Worm (Caenorhabditis elegans) whole organism, late embryonic: ENCODE results near the gene nhr-84.

Source experiments
- C08G9.2 ChIP-seq: sonication (generic microtip); optimal IDR thresholded peaks from 2 replicates; lab custom pipeline; 2016; ENCODE audit warnings: mild to moderate bottlenecking, missing genetic modification characterization, moderate library complexity, missing compliant biosample characterization
- K02D7.2 ChIP-seq: sonication (generic microtip); optimal IDR thresholded peaks from 2 replicates; lab custom pipeline; 2017; ENCODE audit warnings: mild to moderate bottlenecking, missing genetic modification characterization, missing compliant biosample characterization
- K09A11.1 ChIP-seq: sonication (generic microtip); optimal IDR thresholded peaks from 2 replicates; lab custom pipeline; 2017; ENCODE audit warnings: antibody characterized with exemption, mild to moderate bottlenecking, missing genetic modification characterization, missing compliant biosample characterization; ENCODE audit not compliant: insufficient read depth
- T23F11.4 ChIP-seq: fragments of 200-800 bp; sonication (Bioruptor generic); optimal IDR thresholded peaks from 2 replicates; lab custom pipeline; 2018; ENCODE audit warnings: mild to moderate bottlenecking, missing genetic modification characterization, missing compliant biosample characterization
- Y22D7AL.16 ChIP-seq: sonication (generic microtip); optimal IDR thresholded peaks from 2 replicates; lab custom pipeline; 2016; ENCODE audit warnings: missing genetic modification characterization, missing compliant biosample characterization
- ceh-14 ChIP-seq: sonication (generic microtip); optimal IDR thresholded peaks from 2 replicates; lab custom pipeline; 2016; ENCODE audit warnings: missing genotype, missing genetic modification characterization, missing compliant biosample characterization
- ceh-2 ChIP-seq: sonication (generic microtip); optimal IDR thresholded peaks from 2 replicates; lab custom pipeline; 2016; ENCODE audit warnings: missing genotype, missing genetic modification characterization, missing compliant biosample characterization
- ceh-31 ChIP-seq: sonication (generic microtip); optimal IDR thresholded peaks from 2 replicates; lab custom pipeline; 2016; ENCODE audit warnings: missing genetic modification characterization, missing compliant biosample characterization
- ceh-45 ChIP-seq: fragments of 200-800 bp; sonication (Bioruptor generic); IDR thresholded peaks from 2 replicates; pipeline ENCODE4 v1.3.6; 2022; ENCODE audit warnings: missing genetic modification reagents, missing genetic modification characterization, missing compliant biosample characterization
- ceh-48 ChIP-seq: sonication (generic microtip); optimal IDR thresholded peaks from 2 replicates; lab custom pipeline; 2016; ENCODE audit warnings: missing genetic modification characterization, inconsistent platforms, missing compliant biosample characterization
- elt-4 ChIP-seq: sonication (generic microtip); optimal IDR thresholded peaks from 2 replicates; lab custom pipeline; 2016; ENCODE audit warnings: missing genetic modification characterization, missing compliant biosample characterization
- fax-1 ChIP-seq: sonication (generic microtip); optimal IDR thresholded peaks from 2 replicates; lab custom pipeline; 2016; ENCODE audit warnings: missing genotype, missing genetic modification characterization, missing compliant biosample characterization
- fkh-6 ChIP-seq: sonication (generic microtip); optimal IDR thresholded peaks from 2 replicates; lab custom pipeline; 2016; ENCODE audit warnings: missing genetic modification characterization, missing compliant biosample characterization
- hlh-13 ChIP-seq: fragments of 200-800 bp; sonication (Bioruptor generic); optimal IDR thresholded peaks from 2 replicates; lab custom pipeline; 2018; ENCODE audit warnings: mild to moderate bottlenecking, missing genetic modification characterization, missing compliant biosample characterization
- hlh-15 ChIP-seq: sonication (generic microtip); optimal IDR thresholded peaks from 2 replicates; lab custom pipeline; 2016; ENCODE audit warnings: missing genetic modification characterization, missing compliant biosample characterization
- hlh-30 ChIP-seq: sonication (generic microtip); optimal IDR thresholded peaks from 2 replicates; lab custom pipeline; 2017; ENCODE audit warnings: antibody characterized with exemption, missing genetic modification characterization, missing compliant biosample characterization; ENCODE audit not compliant: insufficient read depth
- lin-11 ChIP-seq: fragments of 200-800 bp; sonication (Bioruptor generic); optimal IDR thresholded peaks from 2 replicates; lab custom pipeline; 2018; ENCODE audit warnings: mild to moderate bottlenecking, missing genetic modification characterization, missing compliant biosample characterization
- madf-2 ChIP-seq: sonication (generic microtip); optimal IDR thresholded peaks from 2 replicates; lab custom pipeline; 2017; ENCODE audit warnings: missing genetic modification characterization, missing compliant biosample characterization
- nhr-11 ChIP-seq: fragments of 150-350 bp; optimal IDR thresholded peaks from 2 replicates; lab custom pipeline; 2014; ENCODE audit warnings: missing biosample characterization, missing genetic modification characterization
- npax-4 ChIP-seq: sonication (generic microtip); optimal IDR thresholded peaks from 2 replicates; lab custom pipeline; 2016; ENCODE audit warnings: missing genetic modification characterization, missing compliant biosample characterization
- pag-3 ChIP-seq: sonication (generic microtip); optimal IDR thresholded peaks from 2 replicates; lab custom pipeline; 2016; ENCODE audit warnings: missing compliant biosample characterization, missing genetic modification characterization, borderline replicate concordance
- pax-1 ChIP-seq: fragments of 150-350 bp; optimal IDR thresholded peaks from 2 replicates; lab custom pipeline; 2014; ENCODE audit warnings: missing biosample characterization, missing genetic modification characterization
- pha-4 ChIP-seq: fragments of 150-350 bp; optimal IDR thresholded peaks from 2 replicates; lab custom pipeline; 2018; ENCODE audit warnings: missing biosample characterization, missing genetic modification reagents, missing genetic modification characterization
- pqm-1 ChIP-seq: sonication (generic microtip); optimal IDR thresholded peaks from 2 replicates; lab custom pipeline; 2016; ENCODE audit warnings: missing genetic modification characterization, missing compliant biosample characterization
- pros-1 ChIP-seq: fragments of 150-350 bp; optimal IDR thresholded peaks from 2 replicates; lab custom pipeline; 2014; ENCODE audit warnings: missing biosample characterization, missing genetic modification reagents, missing genetic modification characterization
- ref-2 ChIP-seq: sonication (generic microtip); optimal IDR thresholded peaks from 2 replicates; lab custom pipeline; 2016; ENCODE audit warnings: missing genetic modification characterization, missing compliant biosample characterization
- rnt-1 ChIP-seq: sonication (generic microtip); optimal IDR thresholded peaks from 2 replicates; lab custom pipeline; 2016; ENCODE audit warnings: missing genetic modification characterization, missing compliant biosample characterization
- sdc-2 ChIP-seq: sonication (generic microtip); optimal IDR thresholded peaks from 2 replicates; lab custom pipeline; 2016; ENCODE audit warnings: missing genotype, missing genetic modification characterization, missing compliant biosample characterization
- syd-9 ChIP-seq: sonication (generic microtip); optimal IDR thresholded peaks from 2 replicates; lab custom pipeline; 2016; ENCODE audit warnings: mild to moderate bottlenecking, missing genetic modification characterization, moderate library complexity, missing compliant biosample characterization
- tbx-2 ChIP-seq: sonication (generic microtip); optimal IDR thresholded peaks from 2 replicates; lab custom pipeline; 2016; ENCODE audit warnings: missing genetic modification characterization, missing compliant biosample characterization
- ttx-3 ChIP-seq: sonication (generic microtip); optimal IDR thresholded peaks from 2 replicates; lab custom pipeline; 2016; ENCODE audit warnings: missing genetic modification reagents, missing genetic modification characterization, missing compliant biosample characterization
- unc-55 ChIP-seq: sonication (generic microtip); optimal IDR thresholded peaks from 2 replicates; lab custom pipeline; 2017; ENCODE audit warnings: missing biosample characterization, missing genetic modification reagents, missing genetic modification characterization
- unc-86 ChIP-seq: sonication (generic microtip); optimal IDR thresholded peaks from 2 replicates; lab custom pipeline; 2016; ENCODE audit warnings: missing genetic modification characterization, missing compliant biosample characterization
- ztf-16 ChIP-seq: sonication (generic microtip); optimal IDR thresholded peaks from 2 replicates; lab custom pipeline; 2017; ENCODE audit warnings: missing genetic modification characterization, missing compliant biosample characterization

The nhr-84 gene

DNA sequence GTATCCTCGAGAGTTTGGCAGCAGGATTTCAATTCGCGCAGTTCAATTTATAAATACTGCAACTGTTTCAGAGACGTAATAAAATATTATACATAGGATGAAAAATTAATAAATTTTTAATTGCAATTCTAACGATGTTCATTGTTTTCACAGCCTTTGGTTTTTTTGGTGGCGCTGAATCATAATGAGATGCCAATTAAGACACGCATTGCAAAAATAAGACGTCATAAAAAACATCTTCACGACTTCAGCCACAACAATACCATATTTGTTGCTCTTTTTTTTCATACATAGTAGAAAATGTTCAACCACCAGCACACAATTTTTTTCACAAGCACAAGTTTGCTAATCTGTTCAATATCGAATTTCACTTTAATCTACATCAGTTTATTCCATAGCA, 7.1 kb downstream of the nhr-84 start, which contains the start of gene str-56:
Gene str-56 (plus strand): TSS at position 301 of the 400 bp plus-strand sequence.
- no peak for TF ChIP-seq ceh-48 (tag; lab: Kevin White, UChicago)
- no peak for TF ChIP-seq unc-86 (tag; lab: Kevin White, UChicago)
- TF ChIP-seq elt-4: no peak
- TF ChIP-seq hlh-13: no peak
- no peak for TF ChIP-seq hlh-15 (tag; lab: Kevin White, UChicago)
- no peak for TF ChIP-seq pha-4 (tag; lab: Kevin White, UChicago)
- TF ChIP-seq madf-2: no peak
- no peak for TF ChIP-seq ttx-3
- TF ChIP-seq K09A11.1 (tag; lab: Kevin White, UChicago): no peak
- TF ChIP-seq ref-2: no peak

DNA sequence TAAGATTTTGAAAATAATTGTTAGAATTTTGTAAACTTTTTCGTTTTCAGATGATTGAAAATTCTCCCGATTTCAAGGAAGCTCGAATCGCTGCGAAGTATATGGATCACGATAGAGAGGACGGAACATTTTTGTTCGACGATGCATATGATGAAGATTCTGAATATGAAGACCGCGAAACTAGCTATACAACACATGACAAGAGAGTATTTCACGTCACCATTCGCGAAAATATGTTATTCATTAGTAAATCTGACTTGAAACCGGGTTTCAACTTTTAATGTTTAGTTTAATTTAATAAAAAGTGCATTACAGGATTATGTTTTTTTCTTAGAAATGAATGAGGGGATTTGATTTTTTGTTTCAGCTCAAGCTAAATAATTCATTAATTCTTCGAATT, 9.1 kb downstream of the nhr-84 start, which contains the start of gene str-57:
Gene str-57 (plus strand): TSS at position 301 of the 400 bp plus-strand sequence.
- TF ChIP-seq K02D7.2 (tag; lab: Kevin White, UChicago) (no peak), npax-4 (tag; lab: Kevin White, UChicago) (no peak), ceh-48 (tag; lab: Kevin White, UChicago) (no peak), hlh-30 (tag; lab: Kevin White, UChicago) (no peak)

DNA sequence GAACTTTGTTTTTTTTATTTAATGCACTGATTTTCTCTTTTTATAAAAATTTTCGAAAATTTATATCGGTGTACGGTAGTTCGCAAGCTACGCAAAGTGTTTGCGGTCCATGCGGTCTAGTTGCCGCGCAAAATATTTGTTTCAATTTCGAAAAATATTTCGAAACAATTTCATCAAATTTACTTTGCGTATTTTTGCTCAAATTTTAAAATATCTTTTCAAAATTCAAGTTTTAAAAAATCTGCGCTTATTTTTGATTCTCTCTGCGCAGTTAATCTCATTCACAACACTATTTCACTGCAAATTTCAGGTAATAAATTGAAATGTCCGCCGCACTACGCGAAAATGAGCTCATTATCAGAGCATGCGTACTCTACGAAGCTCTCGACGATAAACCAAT, 12.0 kb downstream of the nhr-84 start, which contains the start of gene fbxa-197:
Gene fbxa-197 (plus strand): TSS at position 301 of the 400 bp plus-strand sequence.
- TF ChIP-seq rnt-1 (no peak), ztf-16 (tag; lab: Kevin White, UChicago) (no peak), lin-11 (tag; lab: Kevin White, UChicago) (no peak), T23F11.4 (GFP tag; lab: Kevin White, UChicago) (no peak), pag-3 (tag; lab: Kevin White, UChicago) (no peak), pros-1 (tag; lab: Kevin White, UChicago) (no peak), syd-9 (tag; lab: Kevin White, UChicago) (no peak), pqm-1 (no peak), pax-1 (tag; lab: Kevin White, UChicago) (no peak), fax-1 (tag; lab: Kevin White, UChicago) (no peak), ceh-45 (GFP tag; lab: Robert Waterston, UW) (no peak), hlh-13 (no peak), tbx-2 (tag; lab: Kevin White, UChicago) (no peak), nhr-11 (tag; lab: Kevin White, UChicago) (no peak), ceh-14 (tag; lab: Kevin White, UChicago) (no peak)

DNA sequence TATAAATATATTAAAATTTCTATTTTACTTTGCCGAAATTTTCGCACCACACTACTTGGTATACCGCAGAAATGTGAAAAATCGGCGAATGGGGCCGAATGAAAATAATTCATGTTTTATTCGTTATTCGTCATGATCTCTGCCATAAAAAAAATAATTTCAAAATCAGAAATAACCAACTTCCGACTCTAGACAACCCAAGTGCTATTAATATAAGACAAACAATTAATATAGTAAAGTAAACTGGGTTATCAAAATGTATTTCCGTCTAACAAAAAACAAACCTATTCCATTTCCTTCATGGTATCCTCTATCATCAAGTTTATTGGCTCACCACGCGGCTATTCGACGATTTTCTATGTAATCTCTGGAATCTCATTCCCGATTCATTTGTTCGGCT, 13.6 kb downstream of the nhr-84 start, which contains the start of gene srh-293:
Gene srh-293 (plus strand): TSS at position 301 of the 400 bp plus-strand sequence.
- TF ChIP-seq fkh-6 (tag; lab: Kevin White, UChicago) (no peak), sdc-2 (tag; lab: Kevin White, UChicago) (no peak), C08G9.2 (no peak), T23F11.4 (GFP tag; lab: Kevin White, UChicago) (no peak), hlh-30 (tag; lab: Kevin White, UChicago) (no peak), ttx-3 (no peak)

DNA sequence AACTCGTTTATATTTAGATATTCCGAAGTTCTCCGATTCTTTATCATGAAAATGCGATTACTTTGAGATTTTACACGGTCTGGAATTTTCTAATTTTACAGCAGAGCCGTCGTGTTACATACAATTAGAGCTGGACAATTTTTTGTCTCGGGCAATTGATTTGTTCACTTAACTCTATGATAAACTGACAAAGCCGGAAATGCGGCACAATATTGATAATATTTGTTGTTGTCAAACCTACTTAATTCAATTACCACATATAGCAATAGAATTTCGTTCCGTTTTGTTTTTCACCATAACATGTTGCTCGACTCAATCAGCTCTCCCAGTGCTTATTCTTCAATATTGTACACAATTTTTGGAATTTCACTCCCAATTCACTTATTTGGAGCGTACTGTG, 16.4 kb downstream of the nhr-84 start, which contains the start of gene srh-299:
Gene srh-299 (plus strand): TSS at position 301 of the 400 bp plus-strand sequence.
- TF ChIP-seq unc-55 (GFP tag; lab: Kevin White, UChicago): no peak
- TF ChIP-seq hlh-13: no peak
- TF ChIP-seq C08G9.2: no peak
- no peak for TF ChIP-seq ceh-31 (tag; lab: Kevin White, UChicago)
- TF ChIP-seq, all 69 proteins: peak for 0

DNA sequence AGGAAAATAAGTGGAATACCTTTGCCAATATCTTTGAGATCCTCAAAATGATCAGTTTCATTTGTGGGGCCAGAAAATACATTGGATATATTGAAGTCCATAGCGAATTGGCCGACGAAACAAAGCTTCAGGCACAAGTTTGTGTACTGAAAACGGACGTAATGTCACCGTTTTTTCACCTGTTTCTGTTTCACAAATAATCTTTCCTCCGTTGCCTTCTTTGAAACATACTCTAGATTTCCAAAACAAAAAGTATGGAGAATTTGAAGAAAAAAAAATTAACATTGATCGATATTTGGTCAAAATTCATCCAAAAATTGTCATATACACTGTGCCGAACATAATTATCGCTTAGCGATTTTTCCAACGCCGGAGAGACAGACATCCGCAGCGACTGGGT, 16.8 kb downstream of the nhr-84 start, which contains the start of gene srz-12:
Gene srz-12 (minus strand): TSS at position 101 of the 400 bp plus-strand sequence.
- no peak for TF ChIP-seq ceh-2 (tag; lab: Kevin White, UChicago)
- TF ChIP-seq C08G9.2: no peak
- TF ChIP-seq pha-4 (tag; lab: Kevin White, UChicago): no peak
- no peak for TF ChIP-seq Y22D7AL.16
